Fruit fly (Drosophila melanogaster) whole organism: ENCODE results near the gene Gld.

Experiments used
- Dll ChIP-seq: fragments of >200 bp; optimal IDR thresholded peaks from 2 replicates; lab custom pipeline; 2017
- usp ChIP-seq: fragments of >200 bp; optimal IDR thresholded peaks from 2 replicates; lab custom pipeline; 2017; ENCODE audit warnings: missing biosample characterization, missing genetic modification characterization, mixed read lengths

DNA sequence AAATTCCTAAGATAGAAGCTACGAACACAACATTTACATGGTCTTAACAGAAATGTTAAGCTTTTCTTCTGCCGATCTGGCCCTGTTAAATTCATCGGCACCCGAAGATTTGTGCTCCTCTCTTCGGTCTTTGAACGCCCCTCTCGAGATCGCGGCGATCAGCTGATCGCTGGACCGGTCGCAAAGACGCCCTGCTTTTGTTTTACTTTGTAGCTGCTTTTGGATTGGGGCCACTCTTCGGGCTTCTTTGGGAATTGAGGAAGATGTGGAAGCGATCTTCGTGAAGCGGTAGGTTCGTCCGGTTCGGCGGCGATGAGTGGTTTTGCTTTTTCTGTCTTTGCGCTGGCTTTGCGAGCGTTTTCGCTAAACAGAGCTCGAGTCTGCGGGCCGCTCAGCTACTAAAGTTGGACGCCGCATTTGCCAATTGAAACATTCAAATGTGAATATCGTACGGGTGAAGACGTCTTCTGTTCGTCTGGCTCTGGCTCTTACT, 41.5 kb downstream of the Gld start, which contains the start of gene thw:
- TF ChIP-seq usp (GFP tag; lab: Kevin White, UChicago) (no peak), Dll (lab: Kevin White, UChicago) (no peak)
